Worm (Caenorhabditis elegans): ENCODE data around the gene F42H10.6.
A peak's percentile ranks its signal among the peaks of the same experiment; 100 is the strongest.

DNA sequence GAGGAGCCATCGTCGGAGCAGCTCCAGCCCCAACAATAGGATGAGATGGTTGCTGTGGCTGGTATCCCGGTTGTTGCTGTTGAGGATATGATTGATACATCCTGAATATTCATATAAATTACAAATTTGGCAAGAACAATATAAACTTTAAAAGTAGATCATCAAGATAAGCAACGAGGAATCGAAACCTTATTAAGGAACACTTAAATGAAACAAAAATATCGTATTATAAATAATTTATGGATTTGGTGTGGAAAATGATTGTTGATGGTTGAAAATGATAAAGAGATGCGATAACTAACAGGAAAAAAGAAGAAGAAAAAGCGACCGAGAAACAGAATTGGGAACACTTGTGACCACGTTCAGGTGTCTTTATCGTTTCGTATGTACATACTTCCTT lies 40.9 kb downstream of the F42H10.6 start, which contains the start of gene pqn-96:
- no peak for TF ChIP-seq ztf-11 (tag; optimal IDR thresholded peaks at IDR 0.05)
- no peak for TF ChIP-seq nhr-237 (tag; optimal IDR thresholded peaks at IDR 0.05)
- peak; percentile 17 for TF ChIP-seq nhr-28 (tag; optimal IDR thresholded peaks at IDR 0.05)
- no peak for TF ChIP-seq ctbp-1 (GFP tag; IDR thresholded peaks at IDR 0.05)
- no peak for TF ChIP-seq tra-1 (GFP tag; IDR thresholded peaks at IDR 0.05)
- no peak for TF ChIP-seq lir-3 (tag; optimal IDR thresholded peaks at IDR 0.05)
- TF ChIP-seq snpc-4 (tag; optimal IDR thresholded peaks at IDR 0.05), result no peak
